Worm (Caenorhabditis elegans) whole organism, L1 larva: ENCODE results near the gene gpla-1.

Source experiments
- Y116A8C.19 ChIP-seq: sonication (generic microtip); optimal IDR thresholded peaks from 2 replicates; lab custom pipeline; 2016; ENCODE audit warnings: missing compliant biosample characterization, missing genetic modification characterization, borderline replicate concordance
- aly-2 ChIP-seq: fragments of 150-350 bp; optimal IDR thresholded peaks from 2 replicates; lab custom pipeline; 2014; ENCODE audit warnings: missing biosample characterization, missing genetic modification characterization
- ama-1 ChIP-seq: fragments of 150-350 bp; optimal IDR thresholded peaks from 2 replicates; lab custom pipeline; 2014
- ceh-88 ChIP-seq: fragments of 200-800 bp; sonication (Bioruptor generic); IDR thresholded peaks from 2 replicates; pipeline ENCODE4 v1.3.6; 2022; ENCODE audit warnings: missing genetic modification characterization, missing compliant biosample characterization
- dpl-1 ChIP-seq, 3 experiments: fragments of 150-350 bp in 2 of 3; sonication (generic microtip) in 1 of 3; optimal IDR thresholded peaks; 2 replicates each; lab custom pipeline; 2014 to 2017; ENCODE audit warnings: missing biosample characterization in 3 of 3, missing genetic modification characterization in 3 of 3, missing genetic modification reagents in 3 of 3
- efl-1 ChIP-seq, 4 experiments: fragments of 150-350 bp; optimal IDR thresholded peaks in 3 of 4; peaks in 1 of 4; 1 replicate in 1 of 4; 2 replicates in 3 of 4; lab custom pipeline; 2014; ENCODE audit warnings: missing biosample characterization in 2 of 4, missing genetic modification characterization in 2 of 4, missing genetic modification reagents in 2 of 4
- hlh-17 ChIP-seq: fragments of 200-800 bp; sonication (Bioruptor generic); optimal IDR thresholded peaks from 2 replicates; lab custom pipeline; 2018; ENCODE audit warnings: missing genetic modification characterization, mild to moderate bottlenecking, missing compliant biosample characterization, moderate library complexity, borderline replicate concordance
- hpl-2 ChIP-seq: fragments of 150-350 bp; optimal IDR thresholded peaks from 2 replicates; lab custom pipeline; 2014; ENCODE audit warnings: missing biosample characterization, missing genetic modification reagents, missing genetic modification characterization
- isw-1 ChIP-seq: fragments of 200-800 bp; sonication (Bioruptor generic); IDR thresholded peaks from 2 replicates; pipeline ENCODE4 v1.3.6; 2022; ENCODE audit warnings: missing genetic modification characterization, missing compliant biosample characterization
- lin-14 ChIP-seq: fragments of 200-800 bp; sonication (Bioruptor generic); optimal IDR thresholded peaks from 2 replicates; lab custom pipeline; 2018; ENCODE audit warnings: mild to moderate bottlenecking, missing genetic modification characterization, moderate library complexity, missing compliant biosample characterization
- lin-15B ChIP-seq: fragments of 150-350 bp; sonication (generic microtip); optimal IDR thresholded peaks from 3 replicates; lab custom pipeline; 2014; ENCODE audit warnings: missing biosample characterization, missing genetic modification characterization
- lin-35 ChIP-seq, 2 experiments: fragments of 150-350 bp; optimal IDR thresholded peaks; 2 replicates each; lab custom pipeline; 2014; ENCODE audit warnings: missing biosample characterization in 2 of 2, missing genetic modification characterization in 2 of 2, missing genetic modification reagents in 2 of 2
- lin-39 ChIP-seq: fragments of 150-350 bp; optimal IDR thresholded peaks from 2 replicates; lab custom pipeline; 2014; ENCODE audit warnings: missing biosample characterization, missing genetic modification reagents, missing genetic modification characterization
- lsy-2 ChIP-seq, 2 experiments: fragments of 150-350 bp; optimal IDR thresholded peaks; 2 replicates each; lab custom pipeline; 2014; ENCODE audit warnings: missing biosample characterization in 2 of 2, missing genetic modification characterization in 2 of 2
- nhr-11 ChIP-seq: fragments of 150-350 bp; optimal IDR thresholded peaks from 2 replicates; lab custom pipeline; 2014; ENCODE audit warnings: missing biosample characterization, missing genetic modification characterization
- nhr-19 ChIP-seq: fragments of 200-800 bp; sonication (Bioruptor generic); conservative IDR thresholded peaks from 2 replicates; pipeline ENCODE4 v1.3.6; 2022; ENCODE audit warnings: missing genetic modification characterization, missing compliant biosample characterization
- nhr-20 ChIP-seq: sonication (generic microtip); optimal IDR thresholded peaks from 2 replicates; lab custom pipeline; 2016; ENCODE audit warnings: mild to moderate bottlenecking, missing genetic modification characterization, missing compliant biosample characterization
- nhr-237 ChIP-seq: fragments of 150-350 bp; optimal IDR thresholded peaks from 2 replicates; lab custom pipeline; 2014; ENCODE audit warnings: missing biosample characterization, missing genetic modification characterization
- nhr-47 ChIP-seq: sonication (generic microtip); optimal IDR thresholded peaks from 2 replicates; lab custom pipeline; 2016; ENCODE audit warnings: mild to moderate bottlenecking, missing genetic modification characterization, moderate library complexity, missing compliant biosample characterization
- nhr-71 ChIP-seq: sonication (generic microtip); optimal IDR thresholded peaks from 2 replicates; lab custom pipeline; 2016; ENCODE audit warnings: mild to moderate bottlenecking, missing genetic modification characterization, moderate library complexity, missing compliant biosample characterization
- nhr-85 ChIP-seq: sonication (generic microtip); peaks from one replicate; lab custom pipeline; 2016; ENCODE audit warnings: missing genetic modification characterization, inconsistent platforms, missing compliant biosample characterization
- nhr-90 ChIP-seq: sonication (generic microtip); optimal IDR thresholded peaks from 2 replicates; lab custom pipeline; 2016; ENCODE audit warnings: mild to moderate bottlenecking, missing genetic modification characterization, missing compliant biosample characterization; ENCODE audit not compliant: poor library complexity
- rnt-1 ChIP-seq: sonication (generic microtip); optimal IDR thresholded peaks from 2 replicates; lab custom pipeline; 2016; ENCODE audit warnings: mild to moderate bottlenecking, missing genetic modification characterization, moderate library complexity, missing compliant biosample characterization
- skn-1 ChIP-seq: fragments of 150-350 bp; optimal IDR thresholded peaks from 2 replicates; lab custom pipeline; 2014; ENCODE audit warnings: missing biosample characterization, missing genetic modification characterization
- snpc-4 ChIP-seq: fragments of 150-350 bp; optimal IDR thresholded peaks from 2 replicates; lab custom pipeline; 2014; ENCODE audit warnings: missing biosample characterization, missing genetic modification characterization
- sox-4 ChIP-seq: sonication (generic microtip); optimal IDR thresholded peaks from 2 replicates; lab custom pipeline; 2016; ENCODE audit warnings: missing genetic modification characterization, missing compliant biosample characterization
- sptf-1 ChIP-seq: fragments of 150-350 bp; optimal IDR thresholded peaks from 2 replicates; lab custom pipeline; 2014; ENCODE audit warnings: missing biosample characterization, missing genetic modification characterization
- sup-37 ChIP-seq: fragments of 200-800 bp; sonication (Bioruptor generic); optimal IDR thresholded peaks from 2 replicates; lab custom pipeline; 2018; ENCODE audit warnings: mild to moderate bottlenecking, missing genetic modification characterization, missing compliant biosample characterization
- swsn-7 ChIP-seq: sonication (generic microtip); optimal IDR thresholded peaks from 2 replicates; lab custom pipeline; 2016; ENCODE audit warnings: missing genetic modification characterization, missing compliant biosample characterization
- tlp-1 ChIP-seq: fragments of 150-350 bp; optimal IDR thresholded peaks from 2 replicates; lab custom pipeline; 2014; ENCODE audit warnings: missing biosample characterization, missing genetic modification characterization
- xbp-1 ChIP-seq: sonication (generic microtip); optimal IDR thresholded peaks from 2 replicates; lab custom pipeline; 2016; ENCODE audit warnings: missing genetic modification characterization, missing compliant biosample characterization
- zag-1 ChIP-seq: fragments of 150-350 bp; optimal IDR thresholded peaks from 2 replicates; lab custom pipeline; 2014; ENCODE audit warnings: missing biosample characterization, missing genetic modification characterization

Gene gpla-1

ce11 chrV:11921229-11921628 lies 16.4 kb downstream of the gpla-1 start (continued):
- TF ChIP-seq isw-1 (GFP tag; lab: Robert Waterston, UW), result no peak
- TF ChIP-seq snpc-4 (tag; lab: Kevin White, UChicago), result no peak
- no peak for TF ChIP-seq hpl-2 (GFP tag; lab: Kevin White, UChicago)
- no peak for TF ChIP-seq xbp-1 (tag; lab: Kevin White, UChicago)
- no peak for TF ChIP-seq Y116A8C.19 (tag; lab: Kevin White, UChicago)
- TF ChIP-seq sox-4 (tag; lab: Kevin White, UChicago), result no peak
- TF ChIP-seq tlp-1 (tag; lab: Kevin White, UChicago), result no peak

- TF ChIP-seq nhr-237 (no peak), nhr-90 (tag; lab: Kevin White, UChicago) (no peak), rnt-1 (tag; lab: Kevin White, UChicago) (peak; percentile 28), lin-14 (GFP tag; lab: Kevin White, UChicago) (peak; percentile 37), nhr-71 (tag; lab: Kevin White, UChicago) (peak; percentile 14)
Observed at ce11 chrV:11919639-11920038, 18.0 kb downstream of the gpla-1 start.

ce11 chrV:11917186-11917585 lies 20.4 kb downstream of the gpla-1 start, which contains the start of gene R31.2:
Gene R31.2 (plus strand): TSS chrV:11917573.
- TF ChIP-seq swsn-7 (tag; lab: Kevin White, UChicago) (no peak), nhr-85 (tag; lab: Kevin White, UChicago) (peak; percentile 4)

- no peak for TF ChIP-seq lin-39
- TF ChIP-seq efl-1 (optimal IDR thresholded peaks at IDR 0.05; lab: Kevin White, UChicago), result no peak
- TF ChIP-seq efl-1 (GFP tag; optimal IDR thresholded peaks at IDR 0.05 in 1 of 2; lab: Kevin White, UChicago), result peak in 1 of 2 experiments; percentile 86
- no peak for TF ChIP-seq ceh-88 (GFP tag; lab: Robert Waterston, UW)
- TF ChIP-seq aly-2 (tag; lab: Kevin White, UChicago), result peak; percentile 48
- TF ChIP-seq lin-35 (GFP tag; optimal IDR thresholded peaks at IDR 0.05; lab: Kevin White, UChicago), result no peak
- TF ChIP-seq tlp-1 (tag; lab: Kevin White, UChicago), result no peak
- TF ChIP-seq skn-1 (tag; lab: Kevin White, UChicago), result no peak
Observed at ce11 chrV:11913283-11913682, 24.3 kb downstream of the gpla-1 start.

- TF ChIP-seq nhr-47 (tag; lab: Kevin White, UChicago) (no peak), nhr-20 (tag; lab: Kevin White, UChicago) (no peak), dpl-1 (GFP tag; optimal IDR thresholded peaks at IDR 0.05; lab: Kevin White, UChicago) (no peak), lsy-2 (tag; optimal IDR thresholded peaks at IDR 0.05; lab: Kevin White, UChicago) (no peak), ama-1 (lab: Kevin White, UChicago) (no peak), xbp-1 (tag; lab: Kevin White, UChicago) (no peak), nhr-19 (no peak), hlh-17 (GFP tag; lab: Kevin White, UChicago) (no peak), lin-35 (GFP tag; optimal IDR thresholded peaks at IDR 0.05; lab: Kevin White, UChicago) (no peak), zag-1 (tag; lab: Kevin White, UChicago) (no peak), nhr-11 (tag; lab: Kevin White, UChicago) (no peak), sptf-1 (no peak), sox-4 (tag; lab: Kevin White, UChicago) (no peak)
Observed at ce11 chrV:11905977-11906376, 31.6 kb downstream of the gpla-1 start.

- TF ChIP-seq sup-37 (no peak), nhr-85 (tag; lab: Kevin White, UChicago) (peak; percentile 2), lin-14 (GFP tag; lab: Kevin White, UChicago) (peak; percentile 53), lin-35 (GFP tag; optimal IDR thresholded peaks at IDR 0.05; lab: Kevin White, UChicago) (no peak), lin-15B (tag; lab: Kevin White, UChicago) (no peak), hlh-17 (GFP tag; lab: Kevin White, UChicago) (no peak)
Observed at ce11 chrV:11902161-11902560, 35.4 kb downstream of the gpla-1 start.
